Fruit fly (Drosophila melanogaster): Measurements from ENCODE around the gene CG14780.

Gene CG14780

dm6 chrX:1478276-1479122 lies 6.2 kb downstream of the CG14780 start, which contains the start of gene rush (continued):
- TF ChIP-seq CG11398 (GFP tag; optimal IDR thresholded peaks at IDR 0.05): no peak
- no peak for TF ChIP-seq CG3065 (GFP tag; optimal IDR thresholded peaks at IDR 0.05)
- TF ChIP-seq Antp (GFP tag; optimal IDR thresholded peaks at IDR 0.05): peak; percentile 40
- TF ChIP-seq CG14441 (GFP tag; IDR thresholded peaks at IDR 0.05): peak; percentile 29; the same call in 1 of the 2 replicates
- peak; percentile 15 for TF ChIP-seq emc (GFP tag; optimal IDR thresholded peaks at IDR 0.05)
- TF ChIP-seq pb (GFP tag; optimal IDR thresholded peaks at IDR 0.05): no peak
- TF ChIP-seq Hsf (GFP tag; optimal IDR thresholded peaks at IDR 0.05): peak; percentile 24
- TF ChIP-seq gsb (GFP tag; IDR thresholded peaks at IDR 0.05): no peak
- 0 out of 3 replicates have a peak, but pooled peaks have one; percentile 13 for TF ChIP-seq CG14050 (GFP tag; IDR thresholded peaks at IDR 0.05)
- TF ChIP-seq corto (GFP tag; optimal IDR thresholded peaks at IDR 0.05): no peak
- no peak for TF ChIP-seq Elba2 (GFP tag; optimal IDR thresholded peaks at IDR 0.05)
- peak; percentile 8 for TF ChIP-seq CG9727 (GFP tag; optimal IDR thresholded peaks at IDR 0.05)
- TF ChIP-seq odd (GFP tag; optimal IDR thresholded peaks at IDR 0.05): no peak
- TF ChIP-seq CG15479 (GFP tag; optimal IDR thresholded peaks at IDR 0.05): no peak
- TF ChIP-seq az2 (GFP tag; optimal IDR thresholded peaks at IDR 0.05): no peak
- peak; percentile 24 for TF ChIP-seq HLH54F (GFP tag; optimal IDR thresholded peaks at IDR 0.05)
- TF ChIP-seq CG18011 (GFP tag; optimal IDR thresholded peaks at IDR 0.05): no peak
- TF ChIP-seq grau (tag; optimal IDR thresholded peaks at IDR 0.05): peak; percentile 26
- no peak for TF ChIP-seq lbe (GFP tag; optimal IDR thresholded peaks at IDR 0.05)
- no peak for TF ChIP-seq Spps (tag; optimal IDR thresholded peaks at IDR 0.05)
- TF ChIP-seq sisA (GFP tag; IDR thresholded peaks at IDR 0.05): peak; percentile 14; the same call in 1 of the 2 replicates
- no peak for TF ChIP-seq CG33557 (GFP tag; optimal IDR thresholded peaks at IDR 0.05)
- no peak for TF ChIP-seq Bgb (GFP tag; IDR thresholded peaks at IDR 0.05; ENCODE audit: partially characterized antibody)
- no peak for TF ChIP-seq HLH4C (GFP tag; IDR thresholded peaks at IDR 0.05; ENCODE audit: partially characterized antibody)
- no peak for TF ChIP-seq CG4328 (GFP tag; optimal IDR thresholded peaks at IDR 0.05)
- no peak for TF ChIP-seq CG1647 (GFP tag; optimal IDR thresholded peaks at IDR 0.05)
- peak; percentile 11 for TF ChIP-seq unpg (GFP tag; optimal IDR thresholded peaks at IDR 0.05)
- TF ChIP-seq org-1 (GFP tag; optimal IDR thresholded peaks at IDR 0.05): no peak
- no peak for TF ChIP-seq CG10959 (GFP tag; IDR thresholded peaks at IDR 0.05)
- TF ChIP-seq CG17568 (GFP tag; optimal IDR thresholded peaks at IDR 0.05): no peak
- TF ChIP-seq tll (GFP tag; optimal IDR thresholded peaks at IDR 0.05): no peak
- TF ChIP-seq CG17802 (tag; optimal IDR thresholded peaks at IDR 0.05): no peak
- TF ChIP-seq CG1792 (GFP tag; optimal IDR thresholded peaks at IDR 0.05): peak; percentile 13
- TF ChIP-seq bab2 (GFP tag; optimal IDR thresholded peaks at IDR 0.05): peak; percentile 16
- no peak for TF ChIP-seq chinmo (GFP tag; IDR thresholded peaks at IDR 0.05; ENCODE audit: partially characterized antibody)
- TF ChIP-seq CG4282 (GFP tag; optimal IDR thresholded peaks at IDR 0.05): no peak
- TF ChIP-seq cas (GFP tag; IDR thresholded peaks at IDR 0.05): no peak
- peak; percentile 13; the same call in 1 of the 2 replicates for TF ChIP-seq CG14014 (GFP tag; IDR thresholded peaks at IDR 0.05)
- TF ChIP-seq Mad (GFP tag; optimal IDR thresholded peaks at IDR 0.05): peak; percentile 8
- TF ChIP-seq CG6175 (GFP tag; IDR thresholded peaks at IDR 0.05): 0 out of 3 replicates have a peak, but pooled peaks have one; percentile 10
- no peak for TF ChIP-seq Oaz (GFP tag; IDR thresholded peaks at IDR 0.05)
- TF ChIP-seq CG17829 (tag; optimal IDR thresholded peaks at IDR 0.05): peak; percentile 49
- TF ChIP-seq CG10543 (GFP tag; optimal IDR thresholded peaks at IDR 0.05): peak; percentile 26
- TF ChIP-seq Hr3 (GFP tag; optimal IDR thresholded peaks at IDR 0.05): peak; percentile 2
- TF ChIP-seq CG4730 (GFP tag; IDR thresholded peaks at IDR 0.05): no peak
- TF ChIP-seq Dip3 (GFP tag; optimal IDR thresholded peaks at IDR 0.05): no peak
- peak; percentile 56 for TF ChIP-seq mam (GFP tag; optimal IDR thresholded peaks at IDR 0.05)
- TF ChIP-seq Hmr (GFP tag; optimal IDR thresholded peaks at IDR 0.05): peak; percentile 56
- TF ChIP-seq ems (GFP tag; optimal IDR thresholded peaks at IDR 0.05): peak; percentile 13

Data from whole organism, embryonic.